Worm (Caenorhabditis elegans): ENCODE measurements around the gene C14A11.5.

ce11 chrX:2776955-2777354, 30.4 kb downstream of the C14A11.5 start:
- TF ChIP-seq T22C8.4 (GFP tag; IDR thresholded peaks at IDR 0.05) (no peak), flt-1 (GFP tag; IDR thresholded peaks at IDR 0.05) (no peak), ztf-29 (GFP tag; IDR thresholded peaks at IDR 0.05) (no peak), tab-1 (GFP tag; IDR thresholded peaks at IDR 0.05) (no peak), ref-1 (GFP tag; conservative IDR thresholded peaks at IDR 0.05) (no peak), ztf-23 (GFP tag; IDR thresholded peaks at IDR 0.05) (no peak), klf-2 (GFP tag; conservative IDR thresholded peaks at IDR 0.05) (no peak), med-1 (GFP tag; optimal IDR thresholded peaks at IDR 0.05; ENCODE audit: insufficient read depth) (no peak), cog-1 (tag; optimal IDR thresholded peaks at IDR 0.05) (no peak)

Measured in whole organism, midembryonic.